Worm (Caenorhabditis elegans) whole organism, midembryonic: Measurements from ENCODE around the gene fsn-1.

ENCODE experiments used
- T22C8.4 ChIP-seq: fragments of 200-800 bp; sonication (Bioruptor generic); IDR thresholded peaks from 2 replicates; pipeline ENCODE4 v1.3.6; 2022; ENCODE audit warnings: missing genetic modification characterization, missing compliant biosample characterization
- cog-1 ChIP-seq: sonication (generic microtip); optimal IDR thresholded peaks from 2 replicates; lab custom pipeline; 2016; ENCODE audit warnings: missing genetic modification characterization, missing compliant biosample characterization
- flt-1 ChIP-seq: fragments of 200-800 bp; sonication (Bioruptor generic); IDR thresholded peaks from 2 replicates; pipeline ENCODE4 v1.3.6; 2022; ENCODE audit warnings: missing genetic modification characterization, missing compliant biosample characterization
- klf-2 ChIP-seq: fragments of 200-800 bp; sonication (Bioruptor generic); conservative IDR thresholded peaks from 2 replicates; pipeline ENCODE4 v1.3.6; 2022; ENCODE audit warnings: missing genetic modification reagents, missing genetic modification characterization, missing compliant biosample characterization
- ref-1 ChIP-seq: fragments of 200-800 bp; sonication (Bioruptor generic); conservative IDR thresholded peaks from 2 replicates; pipeline ENCODE4 v1.3.6; 2022; ENCODE audit warnings: missing genetic modification reagents, missing genetic modification characterization, missing compliant biosample characterization
- tab-1 ChIP-seq: fragments of 200-800 bp; sonication (Bioruptor generic); IDR thresholded peaks from 2 replicates; pipeline ENCODE4 v1.3.6; 2022; ENCODE audit warnings: missing genetic modification characterization, missing compliant biosample characterization
- ztf-23 ChIP-seq: fragments of 200-800 bp; sonication (Bioruptor generic); IDR thresholded peaks from 2 replicates; pipeline ENCODE4 v1.3.6; 2022; ENCODE audit warnings: missing genetic modification reagents, missing genetic modification characterization, missing compliant biosample characterization
- ztf-29 ChIP-seq: fragments of 200-800 bp; sonication (Bioruptor generic); IDR thresholded peaks from 2 replicates; pipeline ENCODE4 v1.3.6; 2022; ENCODE audit warnings: missing genetic modification reagents, missing genetic modification characterization, missing compliant biosample characterization

- TF ChIP-seq ref-1 (GFP tag; lab: Robert Waterston, UW) (no peak), flt-1 (GFP tag; lab: Robert Waterston, UW) (no peak), T22C8.4 (GFP tag; lab: Robert Waterston, UW) (no peak), cog-1 (tag; lab: Kevin White, UChicago) (no peak), tab-1 (GFP tag; lab: Robert Waterston, UW) (no peak), ztf-29 (GFP tag; lab: Robert Waterston, UW) (no peak), ztf-23 (GFP tag; lab: Robert Waterston, UW) (no peak), klf-2 (GFP tag; lab: Robert Waterston, UW) (no peak)
Observed at ce11 chrIII:4965271-4965670, 28.1 kb downstream of the fsn-1 start, which contains the start of gene nca-2.
